Fruit fly (Drosophila melanogaster) S2 (cell line): ENCODE results near the gene CG12071.

Experiments
- CG8478 ChIP-seq: fragments of >200 bp; optimal IDR thresholded peaks from 2 replicates; lab custom pipeline; 2018
- CTCF ChIP-seq, 2 experiments: fragments of >200 bp; optimal IDR thresholded peaks; 2 replicates each; lab custom pipeline; 2018

DNA sequence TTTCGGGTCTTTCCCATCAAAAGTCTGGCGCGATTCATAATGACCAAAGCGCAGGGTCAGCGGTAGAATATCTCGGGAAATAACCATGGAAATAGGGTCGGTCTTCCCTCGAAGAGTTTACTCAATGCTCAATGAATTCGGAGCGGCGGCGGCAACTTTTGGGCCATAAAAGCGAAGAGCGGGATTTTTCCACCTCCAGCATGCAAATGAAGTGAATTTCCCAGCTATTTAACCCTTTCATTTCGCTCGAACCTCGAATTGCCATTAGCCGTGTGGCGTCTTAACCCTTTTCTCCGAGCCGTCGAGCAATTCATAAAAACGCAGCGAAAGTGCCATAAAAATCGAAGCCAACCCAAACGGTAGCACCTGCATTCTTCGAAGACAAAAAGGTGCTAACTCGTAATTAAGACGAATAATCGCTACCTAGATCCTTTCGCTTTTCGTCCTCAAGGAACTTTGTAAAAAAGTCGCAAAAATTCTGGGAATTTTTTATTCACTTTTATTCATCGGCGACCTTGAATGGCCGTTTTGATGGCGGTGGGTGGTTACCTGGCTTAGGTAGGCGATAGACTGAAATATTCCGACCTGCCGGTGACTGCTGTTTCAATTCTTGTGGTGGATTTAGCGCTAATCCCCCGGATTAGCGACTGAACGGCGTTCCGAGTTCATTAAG, 31.2 kb downstream of the CG12071 start:
- TF ChIP-seq CG8478 (no peak), CTCF (optimal IDR thresholded peaks at IDR 0.05; lab: Kevin White, UChicago) (no peak)
